Fruit fly (Drosophila melanogaster) whole organism, prepupa: ENCODE data around the gene Atg13.

Source experiments
- Blimp-1 ChIP-seq: fragments of 200-800 bp; sonication (Bioruptor generic); optimal IDR thresholded peaks from 3 replicates; lab custom pipeline; 2017; ENCODE audit warnings: missing biosample characterization, missing genetic modification characterization, mild to moderate bottlenecking, moderate library complexity, missing genetic modification reagents
- CG10631 ChIP-seq: fragments of 200-800 bp; sonication (Bioruptor generic); optimal IDR thresholded peaks from 2 replicates; lab custom pipeline; 2016; ENCODE audit warnings: missing biosample characterization, missing genetic modification characterization
- CG10669 ChIP-seq: fragments of 200-800 bp; sonication (Bioruptor generic); optimal IDR thresholded peaks from 3 replicates; lab custom pipeline; 2018; ENCODE audit warnings: missing biosample characterization, mild to moderate bottlenecking, missing genetic modification characterization, moderate library complexity
- CG15336 ChIP-seq: fragments of 200-800 bp; sonication (Bioruptor generic); IDR thresholded peaks from 2 replicates; pipeline ENCODE4 v1.3.6; 2022; ENCODE audit warnings: missing biosample characterization, missing genetic modification characterization
- CG1621 ChIP-seq: fragments of 200-800 bp; sonication (Bioruptor generic); optimal IDR thresholded peaks from 3 replicates; lab custom pipeline; 2018; ENCODE audit warnings: missing biosample characterization, mild to moderate bottlenecking, missing genetic modification characterization
- CG16779 ChIP-seq: fragments of 200-800 bp; sonication (Bioruptor generic); optimal IDR thresholded peaks from 3 replicates; lab custom pipeline; 2017; ENCODE audit warnings: missing biosample characterization, mild to moderate bottlenecking, missing genetic modification characterization
- CG3032 ChIP-seq: fragments of 200-800 bp; optimal IDR thresholded peaks from 2 replicates; lab custom pipeline; 2019; ENCODE audit warnings: missing biosample characterization, mild to moderate bottlenecking, missing genetic modification characterization, moderate library complexity
- CG31627 ChIP-seq: fragments of 200-800 bp; sonication (Bioruptor generic); optimal IDR thresholded peaks from 3 replicates; lab custom pipeline; 2016; ENCODE audit warnings: missing biosample characterization, missing genetic modification characterization
- CG3919 ChIP-seq: fragments of 200-800 bp; sonication (Bioruptor generic); optimal IDR thresholded peaks from 3 replicates; lab custom pipeline; 2016; ENCODE audit warnings: missing biosample characterization, missing genetic modification characterization
- CG4318 ChIP-seq: fragments of 200-800 bp; sonication (Bioruptor generic); optimal IDR thresholded peaks from 3 replicates; lab custom pipeline; 2017; ENCODE audit warnings: missing biosample characterization, mild to moderate bottlenecking, missing genetic modification characterization
- CG6163 ChIP-seq: fragments of 200-800 bp; sonication (Bioruptor generic); IDR thresholded peaks from 3 replicates; pipeline ENCODE4 v1.3.6; 2022; ENCODE audit warnings: missing biosample characterization, missing genetic modification characterization
- CG6808 ChIP-seq: fragments of 200-800 bp; sonication (Bioruptor generic); optimal IDR thresholded peaks from 3 replicates; lab custom pipeline; 2017; ENCODE audit warnings: missing biosample characterization, missing genetic modification characterization, mild to moderate bottlenecking, moderate library complexity, missing genetic modification reagents
- CG6854 ChIP-seq: fragments of 200-800 bp; sonication (Bioruptor generic); optimal IDR thresholded peaks from 2 replicates; lab custom pipeline; 2017; ENCODE audit warnings: missing biosample characterization, mild to moderate bottlenecking, missing genetic modification characterization
- CG7368 ChIP-seq: fragments of 200-800 bp; sonication (Bioruptor generic); optimal IDR thresholded peaks from 3 replicates; lab custom pipeline; 2016; ENCODE audit warnings: missing biosample characterization, missing genetic modification characterization
- CG8319 ChIP-seq: fragments of 200-800 bp; sonication (Bioruptor generic); optimal IDR thresholded peaks from 3 replicates; lab custom pipeline; 2016; ENCODE audit warnings: missing biosample characterization, missing genetic modification characterization
- CG8632 ChIP-seq: fragments of 200-800 bp; sonication (Bioruptor generic); optimal IDR thresholded peaks from 3 replicates; lab custom pipeline; 2016; ENCODE audit warnings: missing biosample characterization, missing genetic modification characterization
- CG9139 ChIP-seq: fragments of 200-800 bp; sonication (Bioruptor generic); optimal IDR thresholded peaks from 3 replicates; lab custom pipeline; 2017; ENCODE audit warnings: missing biosample characterization, mild to moderate bottlenecking, missing genetic modification characterization
- Eip75B ChIP-seq: fragments of 200-800 bp; sonication (Bioruptor generic); optimal IDR thresholded peaks from 3 replicates; lab custom pipeline; 2016; ENCODE audit warnings: missing biosample characterization, missing genetic modification characterization
- Eip78C ChIP-seq: fragments of 200-800 bp; sonication (Bioruptor generic); peaks from one replicate; lab custom pipeline; 2016; ENCODE audit warnings: missing biosample characterization, missing genetic modification characterization
- Eip93F ChIP-seq: fragments of 200-800 bp; sonication (Bioruptor generic); optimal IDR thresholded peaks from 2 replicates; lab custom pipeline; 2016; ENCODE audit warnings: missing biosample characterization, mild to moderate bottlenecking, missing genetic modification characterization
- Ets96B ChIP-seq: fragments of 200-800 bp; optimal IDR thresholded peaks from 2 replicates; lab custom pipeline; 2019; ENCODE audit warnings: missing biosample characterization, mild to moderate bottlenecking, missing genetic modification characterization, moderate library complexity
- Met ChIP-seq: fragments of 200-800 bp; sonication (Bioruptor generic); optimal IDR thresholded peaks from 3 replicates; lab custom pipeline; 2016; ENCODE audit warnings: missing biosample characterization, missing genetic modification characterization
- OdsH ChIP-seq: fragments of 200-800 bp; sonication (Bioruptor generic); optimal IDR thresholded peaks from 3 replicates; lab custom pipeline; 2016; ENCODE audit warnings: missing biosample characterization, missing genetic modification characterization
- Smox ChIP-seq: fragments of 200-800 bp; sonication (Bioruptor generic); optimal IDR thresholded peaks from 3 replicates; lab custom pipeline; 2016; ENCODE audit warnings: missing biosample characterization, missing genetic modification characterization
- Sox102F ChIP-seq: fragments of 200-800 bp; sonication (Bioruptor generic); optimal IDR thresholded peaks from 2 replicates; lab custom pipeline; 2016; ENCODE audit warnings: missing biosample characterization, mild to moderate bottlenecking, missing genetic modification characterization
- Sox14 ChIP-seq: fragments of 200-800 bp; sonication (Bioruptor generic); optimal IDR thresholded peaks from 3 replicates; lab custom pipeline; 2016; ENCODE audit warnings: missing biosample characterization, missing genetic modification characterization
- Sox15 ChIP-seq: fragments of 200-800 bp; sonication (Bioruptor generic); optimal IDR thresholded peaks from 3 replicates; lab custom pipeline; 2016; ENCODE audit warnings: missing biosample characterization, missing genetic modification characterization
- acj6 ChIP-seq: fragments of 200-800 bp; sonication (Bioruptor generic); optimal IDR thresholded peaks from 3 replicates; lab custom pipeline; 2016; ENCODE audit warnings: missing biosample characterization, missing genetic modification characterization
- cyc ChIP-seq: fragments of 200-800 bp; sonication (Bioruptor generic); optimal IDR thresholded peaks from 3 replicates; lab custom pipeline; 2016; ENCODE audit warnings: missing biosample characterization, missing genetic modification characterization
- dac ChIP-seq: fragments of 200-800 bp; sonication (Bioruptor generic); optimal IDR thresholded peaks from 2 replicates; lab custom pipeline; 2017; ENCODE audit warnings: missing biosample characterization, mild to moderate bottlenecking, missing genetic modification characterization
- eg ChIP-seq: fragments of 200-800 bp; sonication (Bioruptor generic); IDR thresholded peaks from 3 replicates; pipeline ENCODE4 v1.3.6; 2022; ENCODE audit warnings: missing biosample characterization, missing genetic modification characterization
- esn ChIP-seq: fragments of 200-800 bp; sonication (Bioruptor generic); optimal IDR thresholded peaks from 2 replicates; lab custom pipeline; 2016; ENCODE audit warnings: missing biosample characterization, mild to moderate bottlenecking, missing genetic modification characterization, moderate library complexity
- fd85E ChIP-seq: fragments of 200-800 bp; sonication (Bioruptor generic); optimal IDR thresholded peaks from 3 replicates; lab custom pipeline; 2016; ENCODE audit warnings: missing biosample characterization, missing genetic modification characterization
- fkh ChIP-seq: fragments of 200-800 bp; sonication (Bioruptor generic); optimal IDR thresholded peaks from 3 replicates; lab custom pipeline; 2017; ENCODE audit warnings: missing biosample characterization, mild to moderate bottlenecking, missing genetic modification characterization, moderate library complexity
- lz ChIP-seq: fragments of 200-800 bp; sonication (Bioruptor generic); optimal IDR thresholded peaks from 3 replicates; lab custom pipeline; 2016; ENCODE audit warnings: missing biosample characterization, missing genetic modification characterization
- net ChIP-seq: fragments of 200-800 bp; sonication (Bioruptor generic); optimal IDR thresholded peaks from 3 replicates; lab custom pipeline; 2016; ENCODE audit warnings: missing biosample characterization, missing genetic modification characterization
- pdm3 ChIP-seq: fragments of 200-800 bp; sonication (Bioruptor generic); optimal IDR thresholded peaks from 3 replicates; lab custom pipeline; 2016; ENCODE audit warnings: missing biosample characterization, missing genetic modification characterization
- salr ChIP-seq, 2 experiments: fragments of 200-800 bp; sonication (Bioruptor generic); optimal IDR thresholded peaks; 3 replicates each; lab custom pipeline; 2016 to 2018; ENCODE audit warnings: missing biosample characterization in 2 of 2, missing genetic modification characterization in 2 of 2, mild to moderate bottlenecking in 1 of 2
- svp ChIP-seq: fragments of 200-800 bp; sonication (Bioruptor generic); peaks from one replicate; lab custom pipeline; 2016; ENCODE audit warnings: missing biosample characterization, missing genetic modification characterization
- topi ChIP-seq: fragments of 200-800 bp; sonication (Bioruptor generic); optimal IDR thresholded peaks from 3 replicates; lab custom pipeline; 2016; ENCODE audit warnings: missing biosample characterization, missing genetic modification characterization
- vri ChIP-seq: fragments of 200-800 bp; sonication (Bioruptor generic); optimal IDR thresholded peaks from 3 replicates; lab custom pipeline; 2016; ENCODE audit warnings: missing biosample characterization, mild to moderate bottlenecking, missing genetic modification characterization

Atg13 gene

dm6 chr3R:8303848-8304247 is 45.8 kb upstream of the Atg13 start, which contains the start of gene nac:
TSS of gene nac (minus strand) at chr3R:8304023.
- peak; percentile 17 for TF ChIP-seq CG3032
- TF ChIP-seq net (GFP tag; lab: Kevin White, UChicago), result no peak
- TF ChIP-seq topi, result no peak
- no peak for TF ChIP-seq CG4318 (GFP tag; lab: Kevin White, UChicago)
- TF ChIP-seq Blimp-1 (GFP tag; lab: Kevin White, UChicago), result no peak
- TF ChIP-seq CG6808 (GFP tag; lab: Kevin White, UChicago), result no peak
- TF ChIP-seq lz (GFP tag; lab: Kevin White, UChicago), result no peak
- TF ChIP-seq fd85E (GFP tag; lab: Kevin White, UChicago), result no peak
- no peak for TF ChIP-seq CG31627 (GFP tag; lab: Kevin White, UChicago)
- TF ChIP-seq CG3919 (GFP tag; lab: Kevin White, UChicago), result no peak
- TF ChIP-seq Met, result no peak
- 0 out of 2 replicates have a peak, but pooled peaks have one; percentile 12 for TF ChIP-seq CG15336 (GFP tag; lab: Robert Waterston, UW)
- TF ChIP-seq CG8319, result no peak
- TF ChIP-seq eg (GFP tag; lab: Robert Waterston, UW), result no peak
- no peak for TF ChIP-seq pdm3
- no peak for TF ChIP-seq Eip78C (GFP tag; lab: Kevin White, UChicago)
- TF ChIP-seq esn (GFP tag; lab: Kevin White, UChicago), result peak; percentile 9
- TF ChIP-seq acj6 (GFP tag; lab: Kevin White, UChicago), result no peak
- no peak for TF ChIP-seq CG1621 (tag; lab: Kevin White, UChicago)
- TF ChIP-seq vri (GFP tag; lab: Kevin White, UChicago), result no peak
- no peak for TF ChIP-seq CG7368
- TF ChIP-seq Eip93F (GFP tag; lab: Kevin White, UChicago), result no peak
- TF ChIP-seq CG6854 (GFP tag; lab: Kevin White, UChicago), result no peak
- no peak for TF ChIP-seq CG10669

DNA sequence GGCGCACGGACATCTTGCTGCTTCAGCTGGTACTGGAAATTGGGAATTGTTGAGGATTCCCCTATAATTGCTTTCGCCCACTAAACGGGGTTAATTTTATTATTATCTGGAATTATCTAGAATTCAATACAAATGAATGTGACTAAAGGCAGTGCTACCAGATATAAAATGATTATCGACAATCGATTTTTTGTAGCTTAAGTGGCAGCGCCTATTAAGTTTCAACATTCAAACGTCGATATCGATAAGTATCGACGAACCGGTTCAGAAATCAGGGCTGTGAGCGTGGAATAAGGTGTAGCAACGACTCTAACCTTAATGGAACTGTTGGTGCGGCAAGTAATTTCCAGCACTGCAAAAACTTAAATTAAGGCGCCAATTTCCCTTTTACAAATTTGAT is 44.5 kb upstream of the Atg13 start, which contains the start of gene Sgt1:
Gene Sgt1 (minus strand): TSS at position 165 of the 400 bp plus-strand sequence.
- TF ChIP-seq Met (no peak), Eip75B (GFP tag; lab: Kevin White, UChicago) (no peak), svp (GFP tag; lab: Kevin White, UChicago) (no peak), Smox (no peak), CG6163 (GFP tag; lab: Robert Waterston, UW) (no peak), topi (peak; percentile 21), CG10631 (GFP tag; lab: Kevin White, UChicago) (no peak), CG9139 (no peak), salr (GFP tag; optimal IDR thresholded peaks at IDR 0.05; lab: Kevin White, UChicago) (no peak), CG16779 (tag; lab: Kevin White, UChicago) (no peak), Sox15 (GFP tag; lab: Kevin White, UChicago) (no peak), CG15336 (GFP tag; lab: Robert Waterston, UW) (no peak), cyc (GFP tag; lab: Kevin White, UChicago) (peak; percentile 31), Sox102F (GFP tag; lab: Kevin White, UChicago) (no peak), Sox14 (no peak), Blimp-1 (GFP tag; lab: Kevin White, UChicago) (no peak), CG3032 (peak; percentile 17)

DNA sequence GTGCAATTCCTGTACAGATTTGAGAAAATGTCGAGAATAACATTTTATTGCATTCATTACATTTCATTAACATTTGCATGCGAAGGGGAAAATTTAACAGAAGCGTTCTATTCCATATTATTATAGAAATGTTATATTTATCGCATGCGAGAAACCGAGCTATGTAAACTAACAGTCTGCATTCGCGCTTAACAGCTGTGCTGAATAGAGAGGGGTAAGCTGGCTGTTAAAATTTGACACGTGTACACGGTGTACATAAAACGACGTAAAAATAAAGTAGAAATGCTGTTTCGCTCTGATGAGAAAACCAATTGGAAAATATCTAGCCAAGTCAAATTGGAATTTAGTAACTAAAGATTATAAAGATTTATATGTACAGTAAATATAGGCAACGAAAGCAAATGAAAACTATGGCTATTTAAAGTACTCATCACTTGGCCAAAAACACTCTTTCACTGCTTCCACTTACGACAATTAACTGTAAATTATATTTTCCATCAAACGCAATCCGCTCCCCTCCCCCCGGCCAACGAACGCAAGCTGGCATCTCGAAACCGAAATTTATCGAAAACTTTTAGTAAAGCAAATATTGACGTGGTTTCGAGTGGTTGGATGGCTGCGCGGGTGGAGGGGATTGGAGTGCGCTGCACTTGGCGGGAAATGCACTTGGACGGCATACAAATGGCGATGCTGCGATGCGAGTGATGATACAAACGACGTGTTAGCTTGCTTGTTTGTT is 43.3 kb upstream of the Atg13 start:
- peak; percentile 49 for TF ChIP-seq Eip78C (GFP tag; lab: Kevin White, UChicago)
- peak; percentile 59 for TF ChIP-seq fkh (GFP tag; lab: Kevin White, UChicago)
- TF ChIP-seq CG10669, result no peak
- no peak for TF ChIP-seq OdsH (GFP tag; lab: Kevin White, UChicago)
- TF ChIP-seq CG6854 (GFP tag; lab: Kevin White, UChicago), result no peak
- no peak for TF ChIP-seq svp (GFP tag; lab: Kevin White, UChicago)
- TF ChIP-seq Ets96B, result no peak
- TF ChIP-seq CG7368, result no peak
- no peak for TF ChIP-seq dac (GFP tag; lab: Kevin White, UChicago)
- TF ChIP-seq CG8632 (GFP tag; lab: Kevin White, UChicago), result no peak
